Fruit fly (Drosophila melanogaster): Measurements from ENCODE around the gene CG4375.

CG4375 gene

DNA sequence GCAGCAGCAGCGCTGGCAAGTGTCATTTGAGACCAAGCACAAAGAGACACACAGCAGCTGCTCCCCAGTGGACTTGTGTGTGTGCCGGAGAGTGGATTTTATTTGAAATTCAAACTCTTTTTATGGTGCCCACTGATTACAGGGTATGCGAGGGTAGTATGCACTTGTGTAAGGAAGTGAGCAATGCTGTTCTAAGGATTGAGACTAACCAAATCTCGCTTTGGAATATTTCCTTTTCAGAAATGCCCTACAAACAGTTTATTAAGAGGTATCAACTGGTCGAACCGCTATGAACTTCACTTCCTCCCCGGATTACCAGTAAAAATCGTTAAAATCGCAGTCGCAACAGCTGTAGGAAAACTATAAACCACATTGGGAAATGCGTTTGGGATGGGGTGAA is 49.1 kb upstream of the CG4375 start (continued):
- TF ChIP-seq unpg (GFP tag; optimal IDR thresholded peaks at IDR 0.05), result peak; percentile 90
- TF ChIP-seq onecut (GFP tag; IDR thresholded peaks at IDR 0.05), result peak; percentile 91
- TF ChIP-seq jing (GFP tag; optimal IDR thresholded peaks at IDR 0.05), result peak; percentile 92
- peak; percentile 89 for TF ChIP-seq ac (GFP tag; optimal IDR thresholded peaks at IDR 0.05)
- TF ChIP-seq fd96Cb (tag; optimal IDR thresholded peaks at IDR 0.05), result peak; percentile 95
- peak; percentile 90 for TF ChIP-seq CG8388 (GFP tag; optimal IDR thresholded peaks at IDR 0.05)
- TF ChIP-seq Dip2 (GFP tag; IDR thresholded peaks at IDR 0.05), result no peak
- no peak for TF ChIP-seq bigmax (GFP tag; optimal IDR thresholded peaks at IDR 0.05)
- TF ChIP-seq CrebB (tag; optimal IDR thresholded peaks at IDR 0.05), result peak; percentile 84
- TF ChIP-seq BtbVII (GFP tag; optimal IDR thresholded peaks at IDR 0.05), result peak; percentile 65
- no peak for TF ChIP-seq Nf-YC (tag; optimal IDR thresholded peaks at IDR 0.05)
- TF ChIP-seq CG14860 (GFP tag; IDR thresholded peaks at IDR 0.05; ENCODE audit: partially characterized antibody), result no peak
- peak; percentile 93 for TF ChIP-seq dmrt99B (tag; optimal IDR thresholded peaks at IDR 0.05)
- TF ChIP-seq dati (GFP tag; IDR thresholded peaks at IDR 0.05), result peak; percentile 87
- TF ChIP-seq hbn (GFP tag; IDR thresholded peaks at IDR 0.05; ENCODE audit: partially characterized antibody), result no peak
- peak; percentile 94 for TF ChIP-seq CG30431 (GFP tag; optimal IDR thresholded peaks at IDR 0.05)
- TF ChIP-seq en (GFP tag; optimal IDR thresholded peaks at IDR 0.05), result peak; percentile 88
- 0 out of 2 replicates have a peak, but pooled peaks have one; percentile 39 for TF ChIP-seq Doc2 (GFP tag; IDR thresholded peaks at IDR 0.05)
- TF ChIP-seq CG33213 (GFP tag; optimal IDR thresholded peaks at IDR 0.05), result peak; percentile 92
- TF ChIP-seq CG9215 (GFP tag; IDR thresholded peaks at IDR 0.05), result peak; percentile 71
- TF ChIP-seq tio (GFP tag; optimal IDR thresholded peaks at IDR 0.05), result no peak
- peak; percentile 83 for TF ChIP-seq CG4707 (GFP tag; optimal IDR thresholded peaks at IDR 0.05)
- peak; percentile 85 for TF ChIP-seq trh (GFP tag; optimal IDR thresholded peaks at IDR 0.05)
- TF ChIP-seq az2 (GFP tag; optimal IDR thresholded peaks at IDR 0.05), result peak; percentile 97
- TF ChIP-seq mld (GFP tag; IDR thresholded peaks at IDR 0.05; ENCODE audit: partially characterized antibody), result no peak
- TF ChIP-seq pfk (GFP tag; optimal IDR thresholded peaks at IDR 0.05), result no peak
- peak; percentile 41 for TF ChIP-seq schlank (tag; optimal IDR thresholded peaks at IDR 0.05)
- TF ChIP-seq lola (GFP tag; optimal IDR thresholded peaks at IDR 0.05), result peak in 1 of 3 experiments; percentile 89
- TF ChIP-seq CG3281 (GFP tag; optimal IDR thresholded peaks at IDR 0.05), result peak; percentile 51
- peak; percentile 14; the same call in 1 of the 3 replicates for TF ChIP-seq C15 (GFP tag; IDR thresholded peaks at IDR 0.05)
- peak; percentile 98 for TF ChIP-seq Med (GFP tag)
- peak; percentile 95 for TF ChIP-seq Mes4 (GFP tag; optimal IDR thresholded peaks at IDR 0.05)
- TF ChIP-seq pnt (GFP tag; optimal IDR thresholded peaks at IDR 0.05), result peak; percentile 94
- peak; percentile 85 for TF ChIP-seq CG1792 (GFP tag; optimal IDR thresholded peaks at IDR 0.05)
- TF ChIP-seq esg (GFP tag; conservative IDR thresholded peaks at IDR 0.05), result peak; percentile 90
- peak; percentile 90 for TF ChIP-seq zen (tag; optimal IDR thresholded peaks at IDR 0.05)
- TF ChIP-seq CG1603 (tag; optimal IDR thresholded peaks at IDR 0.05), result peak; percentile 98
- no peak for TF ChIP-seq Doc3 (GFP tag; IDR thresholded peaks at IDR 0.05; ENCODE audit: partially characterized antibody)
- TF ChIP-seq Dp (GFP tag; optimal IDR thresholded peaks at IDR 0.05), result no peak
- peak; percentile 82 for TF ChIP-seq CG6272 (GFP tag; IDR thresholded peaks at IDR 0.05)

Data from whole organism, embryonic.